Worm (Caenorhabditis elegans) whole organism, early embryonic: Measurements from ENCODE around the gene rabr-3.

Source experiments
- ama-1 ChIP-seq: fragments of 150-350 bp; optimal IDR thresholded peaks from 2 replicates; lab custom pipeline; 2014
- flt-1 ChIP-seq: fragments of 200-800 bp; sonication (Bioruptor generic); IDR thresholded peaks from 2 replicates; pipeline ENCODE4 v1.3.6; 2022; ENCODE audit warnings: missing genetic modification characterization, missing compliant biosample characterization
- scrt-1 ChIP-seq: fragments of 200-800 bp; sonication (Bioruptor generic); IDR thresholded peaks from 2 replicates; pipeline ENCODE4 v1.3.6; 2022; ENCODE audit warnings: missing genetic modification characterization, missing compliant biosample characterization
- tra-4 ChIP-seq: sonication (generic microtip); optimal IDR thresholded peaks from 2 replicates; lab custom pipeline; 2017; ENCODE audit warnings: missing genetic modification characterization, missing compliant biosample characterization

DNA sequence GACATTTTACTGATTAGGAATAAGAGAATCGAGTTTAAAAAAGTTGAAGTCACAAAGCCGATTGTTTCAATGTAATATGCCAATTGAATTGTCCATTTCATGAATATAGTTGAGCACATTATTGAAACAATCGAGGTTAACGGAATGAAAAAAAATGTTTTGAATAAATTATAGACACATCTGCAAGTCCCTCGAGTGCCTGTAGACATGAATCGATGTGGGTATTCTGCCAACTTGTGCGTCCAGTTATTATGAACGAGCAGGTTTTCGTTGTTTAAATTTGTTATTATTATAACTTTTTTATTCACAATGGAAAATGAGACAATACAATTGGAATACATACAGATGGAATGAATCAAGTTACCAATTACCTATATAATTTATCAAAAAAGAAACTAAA lies 37.1 kb upstream of the rabr-3 start, which contains the start of gene str-99:
- TF ChIP-seq ama-1 (lab: Kevin White, UChicago) = no peak
- TF ChIP-seq tra-4 (tag; lab: Kevin White, UChicago) = no peak
- no peak for TF ChIP-seq scrt-1 (GFP tag; lab: Robert Waterston, UW)
- no peak for TF ChIP-seq flt-1 (GFP tag; lab: Robert Waterston, UW)
